Worm (Caenorhabditis elegans) whole organism, L4 larva: ENCODE results near the gene ric-8.

Experiments used
- F37D6.2 ChIP-seq: sonication (generic microtip); optimal IDR thresholded peaks from 2 replicates; lab custom pipeline; 2016; ENCODE audit warnings: mild to moderate bottlenecking, missing genetic modification characterization, missing compliant biosample characterization
- R02D3.7 ChIP-seq: fragments of 150-350 bp; sonication (generic microtip); optimal IDR thresholded peaks from 3 replicates; lab custom pipeline; 2014; ENCODE audit warnings: missing biosample characterization, missing genetic modification characterization
- T26A8.4 ChIP-seq: fragments of 200-800 bp; sonication (Bioruptor generic); IDR thresholded peaks from 2 replicates; pipeline ENCODE4 v1.3.6; 2022; ENCODE audit warnings: missing genetic modification characterization, missing compliant biosample characterization
- Y48G9A.11 ChIP-seq: fragments of 200-800 bp; sonication (Bioruptor generic); IDR thresholded peaks from 2 replicates; pipeline ENCODE4 v1.3.6; 2022; ENCODE audit warnings: missing genetic modification reagents, missing genetic modification characterization, missing compliant biosample characterization
- ZK337.2 ChIP-seq: fragments of 200-800 bp; sonication (Bioruptor generic); IDR thresholded peaks from 2 replicates; pipeline ENCODE4 v1.3.6; 2022; ENCODE audit warnings: missing genetic modification reagents, missing genetic modification characterization, missing compliant biosample characterization
- aha-1 ChIP-seq: fragments of 150-350 bp; peaks from one replicate; lab custom pipeline; 2014; ENCODE audit warnings: missing biosample characterization, missing genetic modification characterization
- ama-1 ChIP-seq: fragments of 150-350 bp; optimal IDR thresholded peaks from 2 replicates; lab custom pipeline; 2014; ENCODE audit warnings: inconsistent platforms, mixed read lengths
- arid-1 ChIP-seq: fragments of 200-800 bp; sonication (Bioruptor generic); conservative IDR thresholded peaks from 2 replicates; pipeline ENCODE4 v1.3.6; 2022; ENCODE audit warnings: missing genetic modification reagents, missing genetic modification characterization, missing compliant biosample characterization
- ceh-20 ChIP-seq: fragments of 200-800 bp; sonication (Bioruptor generic); IDR thresholded peaks from 2 replicates; pipeline ENCODE4 v1.3.6; 2022; ENCODE audit warnings: missing genetic modification reagents, missing genetic modification characterization, missing compliant biosample characterization
- ceh-28 ChIP-seq: fragments of 150-350 bp; optimal IDR thresholded peaks from 2 replicates; lab custom pipeline; 2014; ENCODE audit warnings: missing biosample characterization, missing genetic modification reagents, missing genetic modification characterization
- ceh-44 ChIP-seq: fragments of 200-800 bp; sonication (Bioruptor generic); IDR thresholded peaks from 2 replicates; pipeline ENCODE4 v1.3.6; 2022; ENCODE audit warnings: missing genetic modification reagents, missing genetic modification characterization, missing compliant biosample characterization
- ceh-62 ChIP-seq: sonication (generic microtip); optimal IDR thresholded peaks from 2 replicates; lab custom pipeline; 2017; ENCODE audit warnings: missing biosample characterization, missing genetic modification characterization
- ces-1 ChIP-seq: fragments of 150-350 bp; sonication (generic microtip); optimal IDR thresholded peaks from 4 replicates; lab custom pipeline; 2014; ENCODE audit warnings: missing biosample characterization, missing genetic modification reagents, missing genetic modification characterization
- cey-2 ChIP-seq: sonication (generic microtip); optimal IDR thresholded peaks from 3 replicates; lab custom pipeline; 2017; ENCODE audit warnings: missing genetic modification characterization, mild to moderate bottlenecking, missing compliant biosample characterization, antibody characterized with exemption, borderline replicate concordance; ENCODE audit not compliant: insufficient read depth
- dmd-6 ChIP-seq: fragments of 200-800 bp; sonication (Bioruptor generic); IDR thresholded peaks from 2 replicates; pipeline ENCODE4 v1.3.6; 2022; ENCODE audit warnings: missing genetic modification reagents, missing genetic modification characterization, missing compliant biosample characterization
- dpl-1 ChIP-seq: fragments of 150-350 bp; optimal IDR thresholded peaks from 2 replicates; lab custom pipeline; 2014; ENCODE audit warnings: missing biosample characterization, missing genetic modification reagents, missing genetic modification characterization
- dve-1 ChIP-seq: sonication (generic microtip); optimal IDR thresholded peaks from 2 replicates; lab custom pipeline; 2017; ENCODE audit warnings: antibody characterized with exemption, mild to moderate bottlenecking, missing genetic modification characterization, missing compliant biosample characterization; ENCODE audit not compliant: insufficient read depth
- egl-27 ChIP-seq: sonication (generic microtip); optimal IDR thresholded peaks from 3 replicates; lab custom pipeline; 2017; ENCODE audit warnings: missing biosample characterization, missing genetic modification reagents, missing genetic modification characterization
- egl-43 ChIP-seq: fragments of 200-800 bp; sonication (Bioruptor generic); IDR thresholded peaks from 2 replicates; pipeline ENCODE4 v1.3.6; 2022; ENCODE audit warnings: missing genetic modification reagents, missing genetic modification characterization, missing compliant biosample characterization
- lim-7 ChIP-seq: fragments of 200-800 bp; sonication (Bioruptor generic); IDR thresholded peaks from 2 replicates; pipeline ENCODE4 v1.3.6; 2022; ENCODE audit warnings: missing genetic modification characterization, missing compliant biosample characterization
- lin-1 ChIP-seq: fragments of 200-800 bp; sonication (Bioruptor generic); IDR thresholded peaks from 2 replicates; pipeline ENCODE4 v1.3.6; 2022; ENCODE audit warnings: missing genetic modification reagents, missing genetic modification characterization, missing compliant biosample characterization
- lin-13 ChIP-seq: fragments of 150-350 bp; optimal IDR thresholded peaks from 2 replicates; lab custom pipeline; 2014; ENCODE audit warnings: missing biosample characterization, missing genetic modification reagents, missing genetic modification characterization
- lin-15B ChIP-seq: fragments of 150-350 bp; sonication (generic microtip); optimal IDR thresholded peaks from 3 replicates; lab custom pipeline; 2014; ENCODE audit warnings: missing biosample characterization, missing genetic modification characterization
- lin-38 ChIP-seq: fragments of 200-800 bp; sonication (Bioruptor generic); IDR thresholded peaks from 2 replicates; pipeline ENCODE4 v1.3.6; 2022; ENCODE audit warnings: missing genetic modification reagents, missing genetic modification characterization, missing compliant biosample characterization
- lin-39 ChIP-seq: fragments of 150-350 bp; optimal IDR thresholded peaks from 2 replicates; lab custom pipeline; 2014; ENCODE audit warnings: missing biosample characterization, missing genetic modification reagents, missing genetic modification characterization
- lir-3 ChIP-seq: sonication (generic microtip); optimal IDR thresholded peaks from 2 replicates; lab custom pipeline; 2016; ENCODE audit warnings: mild to moderate bottlenecking, missing genetic modification characterization, missing compliant biosample characterization
- lsy-2 ChIP-seq, 2 experiments: fragments of 150-350 bp in 1 of 2; sonication (generic microtip) in 1 of 2; optimal IDR thresholded peaks; 2 replicates each; lab custom pipeline; 2014 to 2017; ENCODE audit warnings: missing biosample characterization in 2 of 2, missing genetic modification characterization in 2 of 2
- mdt-29 ChIP-seq: fragments of 200-800 bp; sonication (Bioruptor generic); IDR thresholded peaks from 2 replicates; pipeline ENCODE4 v1.3.6; 2022; ENCODE audit warnings: missing genetic modification reagents, missing genetic modification characterization, missing compliant biosample characterization
- mes-2 ChIP-seq: sonication (generic microtip); optimal IDR thresholded peaks from 2 replicates; lab custom pipeline; 2016; ENCODE audit warnings: missing genotype, mild to moderate bottlenecking, missing genetic modification characterization, missing compliant biosample characterization; ENCODE audit not compliant: poor library complexity, severe bottlenecking
- mxl-2 ChIP-seq: fragments of 200-800 bp; sonication (Bioruptor generic); conservative IDR thresholded peaks from 2 replicates; pipeline ENCODE4 v1.3.6; 2022; ENCODE audit warnings: missing genetic modification reagents, missing genetic modification characterization, missing compliant biosample characterization
- nhr-25 ChIP-seq: sonication (generic microtip); optimal IDR thresholded peaks from 2 replicates; lab custom pipeline; 2017; ENCODE audit warnings: missing genetic modification characterization, mild to moderate bottlenecking, missing compliant biosample characterization, antibody characterized with exemption, moderate library complexity, borderline replicate concordance; ENCODE audit not compliant: insufficient read depth
- nhr-41 ChIP-seq: fragments of 200-800 bp; sonication (Bioruptor generic); IDR thresholded peaks from 2 replicates; pipeline ENCODE4 v1.3.6; 2022; ENCODE audit warnings: missing genetic modification reagents, missing genetic modification characterization, missing compliant biosample characterization
- nhr-42 ChIP-seq: fragments of 200-800 bp; sonication (Bioruptor generic); IDR thresholded peaks from 2 replicates; pipeline ENCODE4 v1.3.6; 2022; ENCODE audit warnings: missing genetic modification characterization, missing compliant biosample characterization
- pqm-1 ChIP-seq: sonication (generic microtip); optimal IDR thresholded peaks from 2 replicates; lab custom pipeline; 2017; ENCODE audit warnings: missing biosample characterization, missing genetic modification characterization
- set-16 ChIP-seq: fragments of 200-800 bp; sonication (Bioruptor generic); IDR thresholded peaks from 2 replicates; pipeline ENCODE4 v1.3.6; 2022; ENCODE audit warnings: missing genetic modification reagents, missing genetic modification characterization, missing compliant biosample characterization
- snpc-1.2 ChIP-seq: fragments of 200-800 bp; sonication (Bioruptor generic); IDR thresholded peaks from 2 replicates; pipeline ENCODE4 v1.3.6; 2022; ENCODE audit warnings: missing genetic modification reagents, missing genetic modification characterization, missing compliant biosample characterization
- spr-1 ChIP-seq: sonication (generic microtip); optimal IDR thresholded peaks from 2 replicates; lab custom pipeline; 2016; ENCODE audit warnings: mild to moderate bottlenecking, missing genetic modification characterization, missing compliant biosample characterization
- unc-130 ChIP-seq: sonication (generic microtip); optimal IDR thresholded peaks from 2 replicates; lab custom pipeline; 2016; ENCODE audit warnings: missing genetic modification reagents, missing genetic modification characterization, missing compliant biosample characterization
- unc-62 ChIP-seq, 3 experiments: fragments of 150-350 bp in 1 of 3; sonication (generic microtip); optimal IDR thresholded peaks in 2 of 3; peaks in 1 of 3; 1 replicate in 1 of 3; 2 replicates in 2 of 3; lab custom pipeline; 2014 to 2017; ENCODE audit warnings: missing biosample characterization in 3 of 3, missing genetic modification characterization in 3 of 3, missing genetic modification reagents in 3 of 3, missing genotype in 1 of 3
- vab-7 ChIP-seq: fragments of 200-800 bp; sonication (Bioruptor generic); IDR thresholded peaks from 2 replicates; pipeline ENCODE4 v1.3.6; 2022; ENCODE audit warnings: missing genetic modification reagents, missing genetic modification characterization, missing compliant biosample characterization
- zag-1 ChIP-seq: fragments of 150-350 bp; optimal IDR thresholded peaks from 2 replicates; lab custom pipeline; 2014; ENCODE audit warnings: missing biosample characterization, missing genetic modification characterization
- zfp-2 ChIP-seq: sonication (generic microtip); optimal IDR thresholded peaks from 2 replicates; lab custom pipeline; 2016; ENCODE audit warnings: mild to moderate bottlenecking, missing genetic modification characterization, missing compliant biosample characterization
- zfp-3 ChIP-seq: fragments of 200-800 bp; sonication (Bioruptor generic); conservative IDR thresholded peaks from 2 replicates; pipeline ENCODE4 v1.3.6; 2022; ENCODE audit warnings: missing genetic modification reagents, missing genetic modification characterization, missing compliant biosample characterization

Gene ric-8

DNA sequence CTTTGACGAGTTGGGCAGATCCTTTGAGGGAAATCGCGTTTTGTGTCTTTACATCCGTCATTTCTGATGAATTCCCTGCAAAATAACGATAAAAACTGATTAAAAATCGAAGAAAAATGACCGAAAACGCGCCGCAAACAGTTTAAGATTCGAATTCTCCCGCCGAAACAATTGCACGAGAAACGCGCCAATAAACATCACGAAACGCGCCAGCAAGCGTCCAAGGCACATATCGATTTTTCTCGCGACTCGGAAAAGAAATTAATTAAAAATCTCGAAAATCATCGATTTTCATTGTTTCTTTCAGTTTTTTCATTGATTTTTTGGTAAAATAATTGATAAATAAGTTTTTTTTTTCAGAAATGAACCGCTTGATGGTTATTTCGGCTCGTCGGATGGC is 1.8 kb upstream of the ric-8 start, which contains the start of the genes mdf-2 and nduv-3 (continued):
- no peak for TF ChIP-seq nhr-25
- no peak for TF ChIP-seq zfp-2 (tag; lab: Kevin White, UChicago)
- peak; percentile 63 for TF ChIP-seq ceh-28 (tag; lab: Kevin White, UChicago)
- no peak for TF ChIP-seq arid-1 (GFP tag; lab: Robert Waterston, UW)
- peak; percentile 64 for TF ChIP-seq ceh-20 (GFP tag; lab: Robert Waterston, UW)
- TF ChIP-seq zfp-3 (GFP tag; lab: Robert Waterston, UW), result no peak
- no peak for TF ChIP-seq lin-15B (tag; lab: Kevin White, UChicago)
- no peak for TF ChIP-seq lin-39
- no peak for TF ChIP-seq lir-3 (tag; lab: Kevin White, UChicago)
- no peak for TF ChIP-seq cey-2 (tag; lab: Kevin White, UChicago)
- peak; percentile 63 for TF ChIP-seq T26A8.4 (GFP tag; lab: Robert Waterston, UW)
- TF ChIP-seq nhr-42 (GFP tag; lab: Robert Waterston, UW), result 0 out of 2 replicates have a peak, but pooled peaks have one; percentile 46
- peak; percentile 43 for TF ChIP-seq F37D6.2 (tag; lab: Kevin White, UChicago)
- TF ChIP-seq ces-1 (GFP tag; lab: Kevin White, UChicago), result no peak
- TF ChIP-seq mxl-2, result no peak
- TF ChIP-seq nhr-41 (GFP tag; lab: Robert Waterston, UW), result no peak
- TF ChIP-seq Y48G9A.11, result peak; percentile 69
- TF ChIP-seq lin-1 (GFP tag; lab: Robert Waterston, UW), result no peak
- TF ChIP-seq set-16 (GFP tag; lab: Robert Waterston, UW), result no peak

DNA sequence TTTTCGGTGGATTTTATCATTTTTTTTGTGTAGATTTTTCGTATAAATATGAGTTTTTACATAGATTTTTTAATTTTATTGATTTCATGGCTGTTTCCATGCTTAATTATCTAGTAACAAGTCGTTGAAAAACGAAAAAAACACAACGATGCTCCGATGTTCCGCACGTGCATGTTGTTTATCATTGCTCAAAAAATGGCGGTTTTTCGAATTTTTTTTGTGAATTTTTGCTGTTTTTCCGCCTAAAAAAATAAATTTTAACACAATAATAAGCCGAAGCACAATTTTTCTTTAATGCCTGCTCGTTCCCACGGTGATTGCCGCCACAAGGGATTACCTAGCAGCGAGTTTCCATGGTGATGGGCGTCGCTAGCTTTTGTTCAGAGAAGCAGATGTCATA is 719 bp upstream of the ric-8 start:
- TF ChIP-seq egl-27 (tag; lab: Kevin White, UChicago) (no peak), lin-38 (GFP tag; lab: Robert Waterston, UW) (peak; percentile 40), aha-1 (tag; lab: Kevin White, UChicago) (peak; percentile 77), ceh-62 (tag; lab: Kevin White, UChicago) (no peak), Y48G9A.11 (peak; percentile 90), mes-2 (tag; lab: Kevin White, UChicago) (peak; percentile 2), dpl-1 (GFP tag; lab: Kevin White, UChicago) (peak; percentile 8), ama-1 (lab: Kevin White, UChicago) (peak; percentile 23), unc-62 (GFP tag; optimal IDR thresholded peaks at IDR 0.05 in 1 of 2; lab: Kevin White, UChicago) (no peak), unc-62 (tag; optimal IDR thresholded peaks at IDR 0.05; lab: Kevin White, UChicago) (no peak)
- TF ChIP-seq, all 104 proteins: peak for 6

- TF ChIP-seq nhr-41 (GFP tag; lab: Robert Waterston, UW), result no peak
- TF ChIP-seq ceh-28 (tag; lab: Kevin White, UChicago), result peak; percentile 78
- TF ChIP-seq ZK337.2 (GFP tag; lab: Robert Waterston, UW), result no peak
- TF ChIP-seq unc-62 (GFP tag; optimal IDR thresholded peaks at IDR 0.05 in 1 of 2; lab: Kevin White, UChicago), result peak in 1 of 2 experiments; percentile 19
- no peak for TF ChIP-seq unc-62 (tag; optimal IDR thresholded peaks at IDR 0.05; lab: Kevin White, UChicago)
Observed at ce11 chrIV:2650031-2650430, 7.3 kb downstream of the ric-8 start.

DNA sequence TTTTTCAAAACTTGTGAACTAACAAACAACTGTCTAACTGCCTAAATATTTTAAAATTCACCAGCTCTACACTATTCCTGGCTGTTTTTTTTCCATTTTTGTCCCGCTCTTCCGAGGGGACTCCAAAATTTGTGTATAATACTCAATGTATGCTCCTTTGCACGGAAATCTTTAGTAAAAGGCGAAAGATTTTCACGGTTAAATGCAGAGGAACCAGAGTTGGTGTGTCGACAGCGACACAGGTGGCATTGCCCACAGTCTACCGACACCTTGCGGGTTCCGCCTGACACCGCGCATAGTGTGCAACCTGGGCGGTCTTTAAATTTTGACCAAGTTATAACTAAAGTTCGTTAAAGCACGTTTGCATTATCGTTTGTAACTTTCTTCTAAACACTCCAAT is 12.2 kb downstream of the ric-8 start:
- no peak for TF ChIP-seq ceh-20 (GFP tag; lab: Robert Waterston, UW)
- TF ChIP-seq mes-2 (tag; lab: Kevin White, UChicago), result peak; percentile 10
- TF ChIP-seq snpc-1.2, result peak; percentile 75; the same call in 1 of the 2 replicates
- no peak for TF ChIP-seq dve-1 (tag; lab: Kevin White, UChicago)
- TF ChIP-seq mdt-29, result peak; percentile 67; the same call in 1 of the 2 replicates
- TF ChIP-seq vab-7 (GFP tag; lab: Robert Waterston, UW), result no peak
- TF ChIP-seq egl-43, result peak; percentile 34; the same call in 1 of the 2 replicates
- TF ChIP-seq ceh-44, result 0 out of 2 replicates have a peak, but pooled peaks have one; percentile 3
- no peak for TF ChIP-seq zag-1 (tag; lab: Kevin White, UChicago)
- no peak for TF ChIP-seq dmd-6 (GFP tag; lab: Robert Waterston, UW)
- peak; percentile 34 for TF ChIP-seq lin-13 (GFP tag; lab: Kevin White, UChicago)
- peak; percentile 89 for TF ChIP-seq Y48G9A.11
- TF ChIP-seq R02D3.7, result no peak
- 0 out of 2 replicates have a peak, but pooled peaks have one; percentile 25 for TF ChIP-seq arid-1 (GFP tag; lab: Robert Waterston, UW)
- no peak for TF ChIP-seq lsy-2 (tag; optimal IDR thresholded peaks at IDR 0.05; lab: Kevin White, UChicago)
- TF ChIP-seq lim-7 (GFP tag; lab: Robert Waterston, UW), result 0 out of 2 replicates have a peak, but pooled peaks have one; percentile 20
- peak; percentile 87 for TF ChIP-seq lin-38 (GFP tag; lab: Robert Waterston, UW)
- TF ChIP-seq unc-130 (GFP tag; lab: Kevin White, UChicago), result peak; percentile 52
- TF ChIP-seq pqm-1 (tag; lab: Kevin White, UChicago), result no peak
- no peak for TF ChIP-seq spr-1 (tag; lab: Kevin White, UChicago)
